Fruit fly (Drosophila melanogaster) whole organism, embryonic: ENCODE results near the gene mRpS7.

Experiments used
- Adf1 ChIP-seq: fragments of 200-800 bp; sonication (Bioruptor generic); IDR thresholded peaks from 2 replicates; pipeline ENCODE4 v1.3.6; 2022; ENCODE audit warnings: missing biosample characterization, missing genetic modification characterization
- CG10366 ChIP-seq: fragments of 200-800 bp; sonication (Bioruptor generic); IDR thresholded peaks from 2 replicates; pipeline ENCODE4 v1.3.6; 2022; ENCODE audit warnings: missing biosample characterization, missing genetic modification characterization
- CG10462 ChIP-seq: fragments of 200-800 bp; sonication (Bioruptor generic); optimal IDR thresholded peaks from 2 replicates; lab custom pipeline; 2016; ENCODE audit warnings: missing biosample characterization, missing genetic modification characterization
- CG12071 ChIP-seq: fragments of 200-800 bp; sonication (Bioruptor generic); optimal IDR thresholded peaks from 3 replicates; lab custom pipeline; 2018; ENCODE audit warnings: missing biosample characterization, mild to moderate bottlenecking, missing genetic modification characterization
- CG12391 ChIP-seq: fragments of 200-800 bp; sonication (Bioruptor generic); optimal IDR thresholded peaks from 3 replicates; lab custom pipeline; 2018; ENCODE audit warnings: missing biosample characterization, mild to moderate bottlenecking, missing genetic modification characterization, moderate library complexity
- CG15479 ChIP-seq: fragments of 200-800 bp; sonication (Bioruptor generic); optimal IDR thresholded peaks from 3 replicates; lab custom pipeline; 2019; ENCODE audit warnings: missing biosample characterization, mild to moderate bottlenecking, missing genetic modification characterization, moderate library complexity
- CG15696 ChIP-seq: fragments of 200-800 bp; sonication (Bioruptor generic); optimal IDR thresholded peaks from 2 replicates; lab custom pipeline; 2019; ENCODE audit warnings: missing biosample characterization, mild to moderate bottlenecking, missing genetic modification characterization, moderate library complexity
- CG1832 ChIP-seq: fragments of 200-800 bp; sonication (Bioruptor generic); optimal IDR thresholded peaks from 2 replicates; lab custom pipeline; 2017; ENCODE audit warnings: missing biosample characterization, mild to moderate bottlenecking, missing genetic modification characterization, inconsistent platforms
- CG18476 ChIP-seq: fragments of 200-800 bp; sonication (Bioruptor generic); optimal IDR thresholded peaks from 2 replicates; lab custom pipeline; 2016; ENCODE audit warnings: missing biosample characterization, mild to moderate bottlenecking, missing genetic modification characterization
- CG18599 ChIP-seq: fragments of 200-800 bp; sonication (Bioruptor generic); optimal IDR thresholded peaks from 3 replicates; lab custom pipeline; 2017; ENCODE audit warnings: missing biosample characterization, missing genetic modification characterization, mild to moderate bottlenecking, moderate library complexity, missing genetic modification reagents
- CG3281 ChIP-seq: fragments of 200-800 bp; sonication (Bioruptor generic); optimal IDR thresholded peaks from 3 replicates; lab custom pipeline; 2017; ENCODE audit warnings: missing biosample characterization, mild to moderate bottlenecking, missing genetic modification characterization
- CG4707 ChIP-seq: fragments of 200-800 bp; sonication (Bioruptor generic); optimal IDR thresholded peaks from 2 replicates; lab custom pipeline; 2018; ENCODE audit warnings: missing biosample characterization, mild to moderate bottlenecking, missing genetic modification characterization, moderate library complexity
- CG6813 ChIP-seq: fragments of 200-800 bp; sonication (Bioruptor generic); optimal IDR thresholded peaks from 2 replicates; lab custom pipeline; 2017; ENCODE audit warnings: missing biosample characterization, missing genetic modification characterization, mild to moderate bottlenecking, moderate library complexity, missing genetic modification reagents
- CG8388 ChIP-seq: fragments of 200-800 bp; sonication (Bioruptor generic); optimal IDR thresholded peaks from 2 replicates; lab custom pipeline; 2019; ENCODE audit warnings: missing biosample characterization, mild to moderate bottlenecking, missing genetic modification characterization, moderate library complexity
- CG9609 ChIP-seq: fragments of 200-800 bp; sonication (Bioruptor generic); optimal IDR thresholded peaks from 3 replicates; lab custom pipeline; 2016; ENCODE audit warnings: missing biosample characterization, missing genetic modification characterization
- CG9817 ChIP-seq: fragments of 200-800 bp; sonication (Bioruptor generic); optimal IDR thresholded peaks from 2 replicates; lab custom pipeline; 2018; ENCODE audit warnings: missing biosample characterization, mild to moderate bottlenecking, missing genetic modification characterization, moderate library complexity
- CTCF ChIP-seq: fragments of 200-800 bp; sonication (Bioruptor generic); optimal IDR thresholded peaks from 2 replicates; lab custom pipeline; 2017; ENCODE audit warnings: missing biosample characterization, mild to moderate bottlenecking, missing genetic modification characterization, moderate library complexity
- Camta ChIP-seq: fragments of 200-800 bp; sonication (Bioruptor generic); optimal IDR thresholded peaks from 2 replicates; lab custom pipeline; 2016; ENCODE audit warnings: missing biosample characterization, missing genetic modification characterization
- D19A ChIP-seq: fragments of 200-800 bp; optimal IDR thresholded peaks from 3 replicates; lab custom pipeline; 2019; ENCODE audit warnings: missing biosample characterization, mild to moderate bottlenecking, missing genetic modification characterization, moderate library complexity
- Dll ChIP-seq: fragments of 200-800 bp; sonication (Bioruptor generic); IDR thresholded peaks from 4 replicates; pipeline ENCODE4 v1.3.6; 2022; ENCODE audit warnings: missing biosample characterization, missing genetic modification characterization; ENCODE audit not compliant: partially characterized antibody
- Dp ChIP-seq: fragments of 200-800 bp; sonication (Bioruptor generic); optimal IDR thresholded peaks from 2 replicates; lab custom pipeline; 2018; ENCODE audit warnings: missing biosample characterization, mild to moderate bottlenecking, missing genetic modification characterization, moderate library complexity
- Dref ChIP-seq: fragments of 200-800 bp; sonication (Bioruptor generic); IDR thresholded peaks from 2 replicates; pipeline ENCODE4 v1.3.6; 2022; ENCODE audit warnings: missing biosample characterization, missing genetic modification characterization
- ERR ChIP-seq: fragments of 200-800 bp; sonication (Bioruptor generic); optimal IDR thresholded peaks from 2 replicates; lab custom pipeline; 2016; ENCODE audit warnings: missing biosample characterization, missing genetic modification characterization
- Lpt ChIP-seq: fragments of >200 bp; optimal IDR thresholded peaks from 2 replicates; lab custom pipeline; 2018; ENCODE audit warnings: missing biosample characterization, missing genetic modification characterization
- MBD-R2 ChIP-seq: fragments of 200-800 bp; sonication (Bioruptor generic); IDR thresholded peaks from 2 replicates; pipeline ENCODE4 v1.3.6; 2022; ENCODE audit warnings: missing biosample characterization, missing genetic modification characterization
- NFAT ChIP-seq: fragments of 200-800 bp; sonication (Bioruptor generic); IDR thresholded peaks from 2 replicates; pipeline ENCODE4 v1.3.6; 2022; ENCODE audit warnings: missing biosample characterization, missing genetic modification characterization
- Rx ChIP-seq: fragments of 200-800 bp; sonication (Bioruptor generic); IDR thresholded peaks from 2 replicates; pipeline ENCODE4 v1.3.6; 2022; ENCODE audit warnings: missing biosample characterization, missing genetic modification characterization
- Scr ChIP-seq: fragments of 200-800 bp; sonication (Bioruptor generic); IDR thresholded peaks from 2 replicates; pipeline ENCODE4 v1.3.6; 2022; ENCODE audit warnings: missing biosample characterization, missing genetic modification characterization; ENCODE audit not compliant: partially characterized antibody
- TFAM ChIP-seq: fragments of 200-800 bp; sonication (Bioruptor generic); optimal IDR thresholded peaks from 2 replicates; lab custom pipeline; 2017; ENCODE audit warnings: missing biosample characterization, missing genetic modification characterization, inconsistent platforms
- Trl ChIP-seq, 3 experiments: fragments of >200 bp in 2 of 3; fragments of 200-800 bp in 1 of 3; sonication (Bioruptor generic) in 1 of 3; optimal IDR thresholded peaks; 2 replicates in 1 of 3; 3 replicates in 2 of 3; lab custom pipeline; 2016 to 2017; ENCODE audit warnings: missing biosample characterization in 1 of 3, missing genetic modification characterization in 1 of 3
- amos ChIP-seq: fragments of 200-800 bp; sonication (Bioruptor generic); IDR thresholded peaks from 2 replicates; pipeline ENCODE4 v1.3.6; 2022; ENCODE audit warnings: missing biosample characterization, missing genetic modification characterization; ENCODE audit not compliant: partially characterized antibody
- aop ChIP-seq: fragments of 200-800 bp; sonication (Bioruptor generic); IDR thresholded peaks from 2 replicates; pipeline ENCODE4 v1.3.6; 2022; ENCODE audit warnings: missing biosample characterization, missing genetic modification characterization
- bcd ChIP-seq: fragments of 200-800 bp; sonication (Bioruptor generic); optimal IDR thresholded peaks from 2 replicates; lab custom pipeline; 2017; ENCODE audit warnings: missing biosample characterization, mild to moderate bottlenecking, missing genetic modification characterization
- br ChIP-seq: fragments of >200 bp; optimal IDR thresholded peaks from 2 replicates; lab custom pipeline; 2017
- cas ChIP-seq: fragments of 200-800 bp; sonication (Bioruptor generic); IDR thresholded peaks from 2 replicates; pipeline ENCODE4 v1.3.6; 2022; ENCODE audit warnings: missing biosample characterization, missing genetic modification characterization
- ci ChIP-seq: fragments of 200-800 bp; sonication (Bioruptor generic); IDR thresholded peaks from 3 replicates; pipeline ENCODE4 v1.3.6; 2022; ENCODE audit warnings: missing biosample characterization, missing genetic modification characterization
- dm ChIP-seq: fragments of 200-800 bp; sonication (Bioruptor generic); optimal IDR thresholded peaks from 3 replicates; lab custom pipeline; 2016; ENCODE audit warnings: missing biosample characterization, missing genetic modification characterization
- dysf ChIP-seq: fragments of 200-800 bp; sonication (Bioruptor generic); IDR thresholded peaks from 3 replicates; pipeline ENCODE4 v1.3.6; 2022; ENCODE audit warnings: missing biosample characterization, missing genetic modification characterization
- ind ChIP-seq: fragments of 200-800 bp; sonication (Bioruptor generic); optimal IDR thresholded peaks from 3 replicates; lab custom pipeline; 2016; ENCODE audit warnings: missing biosample characterization, missing genetic modification characterization
- inv ChIP-seq: fragments of 200-800 bp; sonication (Bioruptor generic); IDR thresholded peaks from 2 replicates; pipeline ENCODE4 v1.3.6; 2022; ENCODE audit warnings: missing biosample characterization, missing genetic modification characterization; ENCODE audit not compliant: partially characterized antibody
- maf-S ChIP-seq: fragments of 200-800 bp; sonication (Bioruptor generic); optimal IDR thresholded peaks from 2 replicates; lab custom pipeline; 2016; ENCODE audit warnings: missing biosample characterization, missing genetic modification characterization
- nmo ChIP-seq: fragments of 200-800 bp; sonication (Bioruptor generic); optimal IDR thresholded peaks from 2 replicates; lab custom pipeline; 2018; ENCODE audit warnings: missing biosample characterization, mild to moderate bottlenecking, missing genetic modification characterization, moderate library complexity
- pan ChIP-seq, 4 experiments: fragments of >200 bp in 3 of 4; fragments of 200-800 bp in 1 of 4; sonication (Bioruptor generic) in 1 of 4; optimal IDR thresholded peaks in 3 of 4; IDR thresholded peaks in 1 of 4; 2 replicates each; pipeline versions ENCODE4 v1.3.6 to Lab custom; 2017 to 2022; ENCODE audit warnings: missing biosample characterization in 2 of 4, missing genetic modification characterization in 2 of 4, mixed read lengths in 1 of 4
- pum ChIP-seq: fragments of 200-800 bp; sonication (Bioruptor generic); optimal IDR thresholded peaks from 2 replicates; lab custom pipeline; 2016; ENCODE audit warnings: missing biosample characterization, missing genetic modification characterization
- run ChIP-seq: fragments of 200-800 bp; sonication (Bioruptor generic); optimal IDR thresholded peaks from 3 replicates; lab custom pipeline; 2018; ENCODE audit warnings: missing biosample characterization, mild to moderate bottlenecking, missing genetic modification characterization
- seq ChIP-seq: fragments of 200-800 bp; sonication (Bioruptor generic); IDR thresholded peaks from 2 replicates; pipeline ENCODE4 v1.3.6; 2022; ENCODE audit warnings: missing biosample characterization, missing genetic modification characterization
- slbo ChIP-seq: fragments of 200-800 bp; sonication (Bioruptor generic); IDR thresholded peaks from 2 replicates; pipeline ENCODE4 v1.3.6; 2022; ENCODE audit warnings: missing biosample characterization, missing genetic modification characterization
- ssp ChIP-seq: fragments of 200-800 bp; sonication (Bioruptor generic); IDR thresholded peaks from 2 replicates; pipeline ENCODE4 v1.3.6; 2022; ENCODE audit warnings: missing biosample characterization, missing genetic modification characterization

Gene mRpS7

DNA sequence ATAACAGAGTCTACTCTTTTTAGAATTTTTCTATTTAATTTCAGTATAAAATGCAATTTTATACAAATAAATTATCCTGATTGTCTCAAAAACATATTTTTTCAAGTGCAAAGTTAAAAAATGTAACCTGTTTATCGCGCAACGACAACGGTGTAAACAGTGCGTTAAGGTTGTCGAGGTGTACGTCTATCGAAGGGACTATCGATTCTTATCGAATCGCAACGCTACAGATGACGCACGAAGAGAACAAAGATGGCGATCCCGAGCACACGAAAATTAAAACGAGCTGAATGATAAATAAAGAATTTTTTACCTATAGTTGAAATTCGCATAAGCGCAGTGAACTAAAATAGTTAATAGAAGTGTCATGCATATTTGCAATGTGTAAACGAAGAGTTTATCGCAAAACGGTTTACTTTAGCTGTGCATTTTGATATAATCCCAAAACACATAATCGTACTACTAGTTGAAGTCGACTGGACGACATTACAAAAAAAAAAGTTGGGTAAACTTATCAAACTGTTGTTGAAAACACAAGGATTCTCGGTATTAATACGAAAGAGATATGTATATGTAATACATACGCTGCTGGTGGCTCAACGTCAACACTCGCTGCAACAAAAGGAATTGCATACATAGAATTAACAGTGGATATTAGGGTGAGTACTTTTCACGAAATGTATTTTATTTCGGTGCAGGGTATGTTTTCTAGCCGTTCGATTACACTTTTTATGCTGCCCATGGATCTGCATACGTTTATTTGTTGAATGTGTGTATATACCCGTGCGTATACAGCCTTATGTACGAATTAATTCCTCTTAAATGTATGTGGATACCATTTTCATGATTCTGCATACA lies 1.6 kb downstream of the mRpS7 start, which contains the start of gene da (continued):
- TF ChIP-seq dysf (GFP tag; lab: Robert Waterston, UW) (peak; percentile 64; the same call in 2 of the 3 replicates), ssp (peak; percentile 98), Lpt (GFP tag; lab: Kevin White, UChicago) (no peak), CG9817 (no peak), CG6813 (GFP tag; lab: Kevin White, UChicago) (peak; percentile 52), Adf1 (no peak), CG8388 (GFP tag; lab: Kevin White, UChicago) (peak; percentile 21), aop (GFP tag; lab: Robert Waterston, UW) (no peak), inv (GFP tag; lab: Robert Waterston, UW) (peak; percentile 33; the same call in 1 of the 2 replicates), run (tag; lab: Kevin White, UChicago) (no peak), Rx (GFP tag; lab: Robert Waterston, UW) (no peak; the same call in 1 of the 2 replicates), CG15479 (GFP tag; lab: Kevin White, UChicago) (peak; percentile 81), CG12071 (GFP tag; lab: Kevin White, UChicago) (no peak), TFAM (GFP tag; lab: Kevin White, UChicago) (no peak), seq (GFP tag; lab: Robert Waterston, UW) (no peak; the same call in 1 of the 2 replicates), Camta (peak; percentile 74), CG3281 (GFP tag; lab: Kevin White, UChicago) (peak; percentile 10), NFAT (GFP tag; lab: Robert Waterston, UW) (peak; percentile 58; the same call in 1 of the 2 replicates), Scr (GFP tag; lab: Robert Waterston, UW) (peak; percentile 59), amos (GFP tag; lab: Robert Waterston, UW) (peak; percentile 66; the same call in 1 of the 2 replicates), dm (peak; percentile 76), CG4707 (no peak), pan (optimal IDR thresholded peaks at IDR 0.05; lab: Kevin White, UChicago) (no peak), pan (GFP tag; optimal IDR thresholded peaks at IDR 0.05 in 1 of 2, IDR thresholded peaks at IDR 0.05 in 1 of 2) (peak in 1 of 2 experiments; percentile 61), CG10462 (peak; percentile 10), CG9609 (GFP tag; lab: Kevin White, UChicago) (peak; percentile 56), CG12391 (peak; percentile 83), Dref (GFP tag; lab: Robert Waterston, UW) (peak; percentile 92), slbo (peak; percentile 74), Dll (GFP tag; lab: Robert Waterston, UW) (peak; percentile 46; the same call in 2 of the 4 replicates), ERR (no peak), CG18476 (peak; percentile 44), CTCF (GFP tag; lab: Kevin White, UChicago) (no peak), bcd (GFP tag; lab: Kevin White, UChicago) (peak; percentile 58), CG18599 (GFP tag; lab: Kevin White, UChicago) (peak; percentile 45), Dp (GFP tag; lab: Kevin White, UChicago) (peak; percentile 14), cas (GFP tag; lab: Robert Waterston, UW) (no peak), ind (peak; percentile 51), Trl (optimal IDR thresholded peaks at IDR 0.05; lab: Kevin White, UChicago) (no peak), Trl (GFP tag; optimal IDR thresholded peaks at IDR 0.05; lab: Kevin White, UChicago) (peak; percentile 47), D19A (tag; lab: Kevin White, UChicago) (peak; percentile 75), ci (peak; percentile 81; the same call in 2 of the 3 replicates), CG1832 (no peak), pum (peak; percentile 56), MBD-R2 (GFP tag; lab: Robert Waterston, UW) (peak; percentile 61), CG15696 (tag; lab: Kevin White, UChicago) (peak; percentile 28), maf-S (GFP tag; lab: Kevin White, UChicago) (peak; percentile 42), nmo (GFP tag; lab: Kevin White, UChicago) (peak; percentile 73), br (lab: Kevin White, UChicago) (no peak), CG10366 (GFP tag; lab: Robert Waterston, UW) (peak; percentile 63; the same call in 1 of the 2 replicates)
